Fruit fly (Drosophila melanogaster) whole organism, embryonic: ENCODE results near the gene CG14273.
A peak's percentile ranks its signal among the peaks of the same experiment; 100 is the strongest.

Experiments used
- Ada2b ChIP-seq: fragments of 200-800 bp; sonication (Bioruptor generic); IDR thresholded peaks from 2 replicates; pipeline ENCODE4 v1.3.6; 2022; ENCODE audit warnings: missing biosample characterization, missing genetic modification characterization
- B-H1 ChIP-seq: fragments of 200-800 bp; sonication (Bioruptor generic); IDR thresholded peaks from 3 replicates; pipeline ENCODE4 v1.3.6; 2022; ENCODE audit warnings: missing biosample characterization, missing genetic modification characterization
- B-H2 ChIP-seq: fragments of 200-800 bp; sonication (Bioruptor generic); optimal IDR thresholded peaks from 2 replicates; lab custom pipeline; 2018; ENCODE audit warnings: missing biosample characterization, mild to moderate bottlenecking, missing genetic modification characterization
- BEAF-32 ChIP-seq: fragments of 200-800 bp; sonication (Bioruptor generic); optimal IDR thresholded peaks from 3 replicates; lab custom pipeline; 2017; ENCODE audit warnings: missing biosample characterization, missing genetic modification characterization, mild to moderate bottlenecking, moderate library complexity, missing genetic modification reagents
- Bdp1 ChIP-seq: fragments of 200-800 bp; sonication (Bioruptor generic); optimal IDR thresholded peaks from 3 replicates; lab custom pipeline; 2016; ENCODE audit warnings: missing biosample characterization, missing genetic modification characterization
- CG10267 ChIP-seq: fragments of 200-800 bp; sonication (Bioruptor generic); optimal IDR thresholded peaks from 2 replicates; lab custom pipeline; 2018; ENCODE audit warnings: missing biosample characterization, mild to moderate bottlenecking, missing genetic modification characterization, moderate library complexity
- CG10462 ChIP-seq: fragments of 200-800 bp; sonication (Bioruptor generic); optimal IDR thresholded peaks from 2 replicates; lab custom pipeline; 2016; ENCODE audit warnings: missing biosample characterization, missing genetic modification characterization
- CG10543 ChIP-seq: fragments of 200-800 bp; sonication (Bioruptor generic); optimal IDR thresholded peaks from 3 replicates; lab custom pipeline; 2017; ENCODE audit warnings: missing biosample characterization, mild to moderate bottlenecking, missing genetic modification characterization, moderate library complexity
- CG10979 ChIP-seq: fragments of 200-800 bp; sonication (Bioruptor generic); optimal IDR thresholded peaks from 2 replicates; lab custom pipeline; 2018; ENCODE audit warnings: missing biosample characterization, mild to moderate bottlenecking, missing genetic modification characterization, moderate library complexity
- CG1603 ChIP-seq: fragments of 200-800 bp; sonication (Bioruptor generic); optimal IDR thresholded peaks from 2 replicates; lab custom pipeline; 2019; ENCODE audit warnings: missing biosample characterization, mild to moderate bottlenecking, missing genetic modification characterization, moderate library complexity
- CG17829 ChIP-seq: fragments of 200-800 bp; optimal IDR thresholded peaks from 2 replicates; lab custom pipeline; 2019; ENCODE audit warnings: missing biosample characterization, mild to moderate bottlenecking, missing genetic modification characterization, moderate library complexity
- CG2875 ChIP-seq: fragments of 200-800 bp; sonication (Bioruptor generic); optimal IDR thresholded peaks from 2 replicates; lab custom pipeline; 2017; ENCODE audit warnings: missing biosample characterization, mild to moderate bottlenecking, missing genetic modification characterization, missing genetic modification reagents
- CG31441 ChIP-seq: fragments of 200-800 bp; sonication (Bioruptor generic); IDR thresholded peaks from 2 replicates; pipeline ENCODE4 v1.3.6; 2022; ENCODE audit warnings: missing biosample characterization, missing genetic modification characterization
- CG33213 ChIP-seq: fragments of 200-800 bp; sonication (Bioruptor generic); optimal IDR thresholded peaks from 3 replicates; lab custom pipeline; 2016; ENCODE audit warnings: missing biosample characterization, missing genetic modification characterization
- CG6272 ChIP-seq: fragments of 200-800 bp; sonication (Bioruptor generic); IDR thresholded peaks from 2 replicates; pipeline ENCODE4 v1.3.6; 2022; ENCODE audit warnings: missing biosample characterization, missing genetic modification characterization
- CG6791 ChIP-seq: fragments of 200-800 bp; sonication (Bioruptor generic); IDR thresholded peaks from 3 replicates; pipeline ENCODE4 v1.3.6; 2022; ENCODE audit warnings: missing biosample characterization, missing genetic modification characterization; ENCODE audit not compliant: partially characterized antibody
- CG7745 ChIP-seq: fragments of 200-800 bp; sonication (Bioruptor generic); optimal IDR thresholded peaks from 2 replicates; lab custom pipeline; 2018; ENCODE audit warnings: missing biosample characterization, mild to moderate bottlenecking, missing genetic modification characterization, moderate library complexity
- CG7987 ChIP-seq: fragments of 200-800 bp; sonication (Bioruptor generic); optimal IDR thresholded peaks from 2 replicates; lab custom pipeline; 2018; ENCODE audit warnings: missing biosample characterization, mild to moderate bottlenecking, missing genetic modification characterization, moderate library complexity
- CkIIα-i1 ChIP-seq: fragments of 200-800 bp; sonication (Bioruptor generic); IDR thresholded peaks from 2 replicates; pipeline ENCODE4 v1.3.6; 2022; ENCODE audit warnings: missing biosample characterization, missing genetic modification characterization
- ERR ChIP-seq: fragments of 200-800 bp; sonication (Bioruptor generic); optimal IDR thresholded peaks from 2 replicates; lab custom pipeline; 2016; ENCODE audit warnings: missing biosample characterization, missing genetic modification characterization
- HLH3B ChIP-seq: fragments of 200-800 bp; sonication (Bioruptor generic); IDR thresholded peaks from 2 replicates; pipeline ENCODE4 v1.3.6; 2022; ENCODE audit warnings: missing biosample characterization, missing genetic modification characterization
- Hr78 ChIP-seq, 2 experiments: fragments of 200-800 bp in 1 of 2; fragments of >200 bp in 1 of 2; sonication (Bioruptor generic) in 1 of 2; optimal IDR thresholded peaks; 2 replicates each; lab custom pipeline; 2017 to 2019; ENCODE audit warnings: missing biosample characterization in 2 of 2, missing genetic modification characterization in 2 of 2, mild to moderate bottlenecking in 1 of 2, moderate library complexity in 1 of 2
- Neu2 ChIP-seq: fragments of 200-800 bp; sonication (Bioruptor generic); optimal IDR thresholded peaks from 3 replicates; lab custom pipeline; 2016; ENCODE audit warnings: missing biosample characterization, missing genetic modification characterization, borderline replicate concordance
- Oli ChIP-seq: fragments of 200-800 bp; sonication (Bioruptor generic); optimal IDR thresholded peaks from 2 replicates; lab custom pipeline; 2018; ENCODE audit warnings: missing biosample characterization, mild to moderate bottlenecking, missing genetic modification characterization, moderate library complexity
- Pdp1 ChIP-seq, 2 experiments: fragments of 200-800 bp; sonication (Bioruptor generic); optimal IDR thresholded peaks; 3 replicates each; lab custom pipeline; 2016; ENCODE audit warnings: missing biosample characterization in 2 of 2, missing genetic modification characterization in 2 of 2, mild to moderate bottlenecking in 1 of 2, moderate library complexity in 1 of 2
- Usf ChIP-seq: fragments of 200-800 bp; sonication (Bioruptor generic); optimal IDR thresholded peaks from 2 replicates; lab custom pipeline; 2017; ENCODE audit warnings: missing genotype, missing biosample characterization, missing genetic modification characterization
- aop ChIP-seq: fragments of 200-800 bp; sonication (Bioruptor generic); IDR thresholded peaks from 2 replicates; pipeline ENCODE4 v1.3.6; 2022; ENCODE audit warnings: missing biosample characterization, missing genetic modification characterization
- chm ChIP-seq: fragments of 200-800 bp; sonication (Bioruptor generic); IDR thresholded peaks from 2 replicates; pipeline ENCODE4 v1.3.6; 2022; ENCODE audit warnings: missing biosample characterization, missing genetic modification characterization
- corto ChIP-seq: fragments of 200-800 bp; sonication (Bioruptor generic); optimal IDR thresholded peaks from 2 replicates; lab custom pipeline; 2016; ENCODE audit warnings: missing biosample characterization, mild to moderate bottlenecking, missing genetic modification characterization, moderate library complexity
- da ChIP-seq: fragments of 200-800 bp; sonication (Bioruptor generic); optimal IDR thresholded peaks from 2 replicates; lab custom pipeline; 2016; ENCODE audit warnings: missing biosample characterization, missing genetic modification characterization
- danr ChIP-seq: fragments of 200-800 bp; sonication (Bioruptor generic); IDR thresholded peaks from 2 replicates; pipeline ENCODE4 v1.3.6; 2022; ENCODE audit warnings: missing biosample characterization, missing genetic modification characterization
- dysf ChIP-seq: fragments of 200-800 bp; sonication (Bioruptor generic); IDR thresholded peaks from 3 replicates; pipeline ENCODE4 v1.3.6; 2022; ENCODE audit warnings: missing biosample characterization, missing genetic modification characterization
- fd102C ChIP-seq: fragments of 200-800 bp; sonication (Bioruptor generic); optimal IDR thresholded peaks from 2 replicates; lab custom pipeline; 2018; ENCODE audit warnings: missing biosample characterization, mild to moderate bottlenecking, missing genetic modification characterization, moderate library complexity
- gt ChIP-seq: fragments of 200-800 bp; sonication (Bioruptor generic); IDR thresholded peaks from 2 replicates; pipeline ENCODE4 v1.3.6; 2022; ENCODE audit warnings: missing biosample characterization, missing genetic modification characterization
- ham ChIP-seq: fragments of 200-800 bp; sonication (Bioruptor generic); IDR thresholded peaks from 2 replicates; pipeline ENCODE4 v1.3.6; 2022; ENCODE audit warnings: missing biosample characterization, missing genetic modification characterization
- jigr1 ChIP-seq: fragments of 200-800 bp; sonication (Bioruptor generic); IDR thresholded peaks from 3 replicates; pipeline ENCODE4 v1.3.6; 2022; ENCODE audit warnings: missing biosample characterization, missing genetic modification characterization
- lola ChIP-seq, 3 experiments: fragments of >200 bp in 2 of 3; fragments of 200-800 bp in 1 of 3; sonication (Bioruptor generic) in 1 of 3; optimal IDR thresholded peaks; 2 replicates each; lab custom pipeline; 2017 to 2019; ENCODE audit warnings: missing biosample characterization in 3 of 3, missing genetic modification characterization in 3 of 3, mild to moderate bottlenecking in 1 of 3, moderate library complexity in 1 of 3
- lov ChIP-seq, 2 experiments: fragments of 200-800 bp in 1 of 2; fragments of >200 bp in 1 of 2; sonication (Bioruptor generic) in 1 of 2; IDR thresholded peaks in 1 of 2; optimal IDR thresholded peaks in 1 of 2; 2 replicates in 1 of 2; 3 replicates in 1 of 2; pipeline versions ENCODE4 v1.3.6 to Lab custom; 2017 to 2022; ENCODE audit warnings: missing biosample characterization in 1 of 2, missing genetic modification characterization in 1 of 2
- mam ChIP-seq: fragments of 200-800 bp; sonication (Bioruptor generic); optimal IDR thresholded peaks from 3 replicates; lab custom pipeline; 2016; ENCODE audit warnings: missing biosample characterization, missing genetic modification characterization
- mirr ChIP-seq: fragments of 200-800 bp; sonication (Bioruptor generic); optimal IDR thresholded peaks from 3 replicates; lab custom pipeline; 2018; ENCODE audit warnings: missing biosample characterization, mild to moderate bottlenecking, missing genetic modification characterization
- pb ChIP-seq: fragments of 200-800 bp; sonication (Bioruptor generic); optimal IDR thresholded peaks from 3 replicates; lab custom pipeline; 2016; ENCODE audit warnings: missing biosample characterization, missing genetic modification characterization
- pfk ChIP-seq: fragments of 200-800 bp; sonication (Bioruptor generic); optimal IDR thresholded peaks from 2 replicates; lab custom pipeline; 2018; ENCODE audit warnings: missing biosample characterization, mild to moderate bottlenecking, missing genetic modification characterization, moderate library complexity
- sna ChIP-seq: fragments of 200-800 bp; sonication (Bioruptor generic); IDR thresholded peaks from 2 replicates; pipeline ENCODE4 v1.3.6; 2022; ENCODE audit warnings: missing biosample characterization, missing genetic modification characterization; ENCODE audit not compliant: partially characterized antibody
- sob ChIP-seq: fragments of 200-800 bp; sonication (Bioruptor generic); IDR thresholded peaks from 2 replicates; pipeline ENCODE4 v1.3.6; 2022; ENCODE audit warnings: missing biosample characterization, missing genetic modification characterization
- tll ChIP-seq, 2 experiments: fragments of 200-800 bp in 1 of 2; fragments of >200 bp in 1 of 2; sonication (Bioruptor generic) in 1 of 2; optimal IDR thresholded peaks; 2 replicates each; lab custom pipeline; 2017 to 2019; ENCODE audit warnings: missing biosample characterization in 2 of 2, missing genetic modification characterization in 2 of 2, mild to moderate bottlenecking in 1 of 2, moderate library complexity in 1 of 2
- toy ChIP-seq: fragments of 200-800 bp; sonication (Bioruptor generic); IDR thresholded peaks from 2 replicates; pipeline ENCODE4 v1.3.6; 2022; ENCODE audit warnings: missing biosample characterization, missing genetic modification characterization
- vnd ChIP-seq: fragments of 200-800 bp; sonication (Bioruptor generic); IDR thresholded peaks from 3 replicates; pipeline ENCODE4 v1.3.6; 2022; ENCODE audit warnings: missing biosample characterization, missing genetic modification characterization; ENCODE audit not compliant: partially characterized antibody
- yki ChIP-seq: fragments of >200 bp; optimal IDR thresholded peaks from 3 replicates; lab custom pipeline; 2018

Gene CG14273

dm6 chr2L:8319858-8320525 lies 22.5 kb upstream of the CG14273 start, which contains the start of the genes mtsh and strat:
Gene mtsh, minus strand, starts transcription at chr2L:8319908.
Gene strat, plus strand, starts transcription at chr2L:8320328.
- peak; percentile 44 for TF ChIP-seq ERR (GFP tag; lab: Kevin White, UChicago)
- peak; percentile 6 for TF ChIP-seq CG2875
- TF ChIP-seq Bdp1 (GFP tag; lab: Kevin White, UChicago): no peak
- TF ChIP-seq lola (GFP tag; optimal IDR thresholded peaks at IDR 0.05; lab: Kevin White, UChicago): peak in 1 of 3 experiments; percentile 19
- peak; percentile 19 for TF ChIP-seq fd102C (GFP tag; lab: Kevin White, UChicago)
- TF ChIP-seq CG6791 (GFP tag; lab: Robert Waterston, UW): peak; percentile 78
- no peak; the same call in none of the 2 replicates for TF ChIP-seq sna
- TF ChIP-seq tll (GFP tag; optimal IDR thresholded peaks at IDR 0.05; lab: Kevin White, UChicago): peak in 1 of 2 experiments; percentile 12
- TF ChIP-seq CG33213 (GFP tag; lab: Kevin White, UChicago): peak; percentile 73
- TF ChIP-seq HLH3B: peak; percentile 41; the same call in 1 of the 2 replicates
- TF ChIP-seq CG10267 (tag; lab: Kevin White, UChicago): peak; percentile 95
- no peak for TF ChIP-seq corto (GFP tag; lab: Kevin White, UChicago)
- peak; percentile 87 for TF ChIP-seq mirr
- peak; percentile 56 for TF ChIP-seq chm
- peak; percentile 2 for TF ChIP-seq CG10543 (GFP tag; lab: Kevin White, UChicago)
- TF ChIP-seq vnd (GFP tag; lab: Robert Waterston, UW): peak; percentile 50; the same call in 2 of the 3 replicates
- TF ChIP-seq CG31441 (GFP tag; lab: Robert Waterston, UW): no peak; the same call in none of the 2 replicates
- no peak for TF ChIP-seq lov (optimal IDR thresholded peaks at IDR 0.05; lab: Kevin White, UChicago)
- TF ChIP-seq lov (GFP tag; IDR thresholded peaks at IDR 0.05; lab: Robert Waterston, UW): peak; percentile 83; the same call in 2 of the 3 replicates
- no peak for TF ChIP-seq da
- TF ChIP-seq jigr1 (GFP tag; lab: Robert Waterston, UW): no peak
- TF ChIP-seq pb (GFP tag; lab: Kevin White, UChicago): peak; percentile 37
- TF ChIP-seq B-H2: peak; percentile 59
- no peak for TF ChIP-seq Neu2 (GFP tag; lab: Kevin White, UChicago)
- no peak for TF ChIP-seq Oli (tag; lab: Kevin White, UChicago)
- peak; percentile 33; the same call in 1 of the 2 replicates for TF ChIP-seq CG6272 (GFP tag; lab: Robert Waterston, UW)
- no peak for TF ChIP-seq Hr78 (GFP tag; optimal IDR thresholded peaks at IDR 0.05; lab: Kevin White, UChicago)
- TF ChIP-seq pfk (GFP tag; lab: Kevin White, UChicago): peak; percentile 5
- TF ChIP-seq Pdp1 (GFP tag; optimal IDR thresholded peaks at IDR 0.05; lab: Kevin White, UChicago): peak in 1 of 2 experiments; percentile 8
- TF ChIP-seq CG7745 (tag; lab: Kevin White, UChicago): no peak
- TF ChIP-seq Usf: no peak
- TF ChIP-seq Ada2b (GFP tag; lab: Robert Waterston, UW): peak; percentile 16; the same call in 1 of the 2 replicates
- no peak for TF ChIP-seq CkIIα-i1
- no peak for TF ChIP-seq danr (GFP tag; lab: Robert Waterston, UW)
- TF ChIP-seq ham (GFP tag; lab: Robert Waterston, UW): no peak
- peak; percentile 59 for TF ChIP-seq BEAF-32 (GFP tag; lab: Kevin White, UChicago)
- TF ChIP-seq CG17829: peak; percentile 60
- TF ChIP-seq CG10462 (GFP tag; lab: Kevin White, UChicago): no peak
- no peak for TF ChIP-seq yki
- peak; percentile 55 for TF ChIP-seq CG10979
- TF ChIP-seq CG7987: peak; percentile 84
- peak; percentile 74 for TF ChIP-seq CG1603
- no peak for TF ChIP-seq gt
- peak; percentile 59 for TF ChIP-seq mam (GFP tag; lab: Kevin White, UChicago)
- TF ChIP-seq toy (GFP tag; lab: Robert Waterston, UW): no peak
- peak; percentile 76 for TF ChIP-seq sob (GFP tag; lab: Robert Waterston, UW)
- peak; percentile 16; the same call in 1 of the 3 replicates for TF ChIP-seq B-H1 (GFP tag; lab: Robert Waterston, UW)
- no peak for TF ChIP-seq aop (GFP tag; lab: Robert Waterston, UW)
- peak; percentile 45; the same call in 2 of the 3 replicates for TF ChIP-seq dysf (GFP tag; lab: Robert Waterston, UW)
